Fruit fly (Drosophila melanogaster): ENCODE data around the gene exex.

DNA sequence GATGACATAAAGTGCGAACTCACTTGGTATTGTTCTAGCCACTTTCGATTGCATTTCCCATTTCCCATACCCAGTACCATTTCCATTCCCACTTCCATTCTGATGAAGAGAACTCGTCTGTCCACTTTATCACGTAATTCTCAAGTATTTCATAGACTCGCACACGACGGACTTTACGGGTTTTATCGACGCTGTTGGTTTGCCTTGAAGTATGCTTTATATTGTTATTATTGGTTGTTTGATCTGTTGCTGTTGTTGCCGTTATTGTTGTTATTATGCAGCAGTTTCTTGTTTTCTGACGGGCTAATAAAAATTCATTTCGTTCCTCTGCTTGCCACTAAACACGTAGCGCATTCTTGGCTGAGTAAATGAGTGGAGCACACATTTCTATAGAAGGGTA lies 4.6 kb downstream of the exex start:
- TF ChIP-seq Myc (optimal IDR thresholded peaks at IDR 0.05) (no peak), Hr78 (GFP tag; optimal IDR thresholded peaks at IDR 0.05) (no peak), rgr (GFP tag; optimal IDR thresholded peaks at IDR 0.05) (no peak), Dfd (GFP tag; optimal IDR thresholded peaks at IDR 0.05) (no peak), psq (GFP tag; optimal IDR thresholded peaks at IDR 0.05) (no peak), sage (GFP tag; optimal IDR thresholded peaks at IDR 0.05) (no peak), dl (GFP tag; optimal IDR thresholded peaks at IDR 0.05; ENCODE audit: insufficient read depth in 1 of 2, partially characterized antibody in 2 of 2) (no peak), GATAd (GFP tag; optimal IDR thresholded peaks at IDR 0.05) (no peak), dsf (GFP tag; optimal IDR thresholded peaks at IDR 0.05; ENCODE audit: borderline replicate concordance) (no peak)
